Fruit fly (Drosophila melanogaster) whole organism, prepupa: Measurements from ENCODE around the gene Naprt.
A peak's percentile ranks its signal among the peaks of the same experiment; 100 is the strongest.

Experiments
- Blimp-1 ChIP-seq: fragments of 200-800 bp; sonication (Bioruptor generic); optimal IDR thresholded peaks from 3 replicates; lab custom pipeline; 2017; ENCODE audit warnings: missing biosample characterization, missing genetic modification characterization, mild to moderate bottlenecking, moderate library complexity, missing genetic modification reagents
- CG15336 ChIP-seq: fragments of 200-800 bp; sonication (Bioruptor generic); IDR thresholded peaks from 2 replicates; pipeline ENCODE4 v1.3.6; 2022; ENCODE audit warnings: missing biosample characterization, missing genetic modification characterization
- CG16779 ChIP-seq: fragments of 200-800 bp; sonication (Bioruptor generic); optimal IDR thresholded peaks from 3 replicates; lab custom pipeline; 2017; ENCODE audit warnings: missing biosample characterization, mild to moderate bottlenecking, missing genetic modification characterization
- CG31627 ChIP-seq: fragments of 200-800 bp; sonication (Bioruptor generic); optimal IDR thresholded peaks from 3 replicates; lab custom pipeline; 2016; ENCODE audit warnings: missing biosample characterization, missing genetic modification characterization
- CG32006 ChIP-seq: fragments of 200-800 bp; sonication (Bioruptor generic); optimal IDR thresholded peaks from 3 replicates; lab custom pipeline; 2017; ENCODE audit warnings: missing biosample characterization, mild to moderate bottlenecking, missing genetic modification characterization
- CG3919 ChIP-seq: fragments of 200-800 bp; sonication (Bioruptor generic); optimal IDR thresholded peaks from 3 replicates; lab custom pipeline; 2016; ENCODE audit warnings: missing biosample characterization, missing genetic modification characterization
- CG4318 ChIP-seq: fragments of 200-800 bp; sonication (Bioruptor generic); optimal IDR thresholded peaks from 3 replicates; lab custom pipeline; 2017; ENCODE audit warnings: missing biosample characterization, mild to moderate bottlenecking, missing genetic modification characterization
- CG6163 ChIP-seq: fragments of 200-800 bp; sonication (Bioruptor generic); IDR thresholded peaks from 3 replicates; pipeline ENCODE4 v1.3.6; 2022; ENCODE audit warnings: missing biosample characterization, missing genetic modification characterization
- CG6792 ChIP-seq: fragments of 200-800 bp; sonication (Bioruptor generic); optimal IDR thresholded peaks from 3 replicates; lab custom pipeline; 2016; ENCODE audit warnings: missing biosample characterization, missing genetic modification characterization
- CG6808 ChIP-seq: fragments of 200-800 bp; sonication (Bioruptor generic); optimal IDR thresholded peaks from 3 replicates; lab custom pipeline; 2017; ENCODE audit warnings: missing biosample characterization, missing genetic modification characterization, mild to moderate bottlenecking, moderate library complexity, missing genetic modification reagents
- CG6854 ChIP-seq: fragments of 200-800 bp; sonication (Bioruptor generic); optimal IDR thresholded peaks from 2 replicates; lab custom pipeline; 2017; ENCODE audit warnings: missing biosample characterization, mild to moderate bottlenecking, missing genetic modification characterization
- CG7368 ChIP-seq: fragments of 200-800 bp; sonication (Bioruptor generic); optimal IDR thresholded peaks from 3 replicates; lab custom pipeline; 2016; ENCODE audit warnings: missing biosample characterization, missing genetic modification characterization
- CG8119 ChIP-seq: fragments of 200-800 bp; sonication (Bioruptor generic); IDR thresholded peaks from 3 replicates; pipeline ENCODE4 v1.3.6; 2022; ENCODE audit warnings: missing biosample characterization, missing genetic modification characterization
- CG8319 ChIP-seq: fragments of 200-800 bp; sonication (Bioruptor generic); optimal IDR thresholded peaks from 3 replicates; lab custom pipeline; 2016; ENCODE audit warnings: missing biosample characterization, missing genetic modification characterization
- Eip78C ChIP-seq: fragments of 200-800 bp; sonication (Bioruptor generic); peaks from one replicate; lab custom pipeline; 2016; ENCODE audit warnings: missing biosample characterization, missing genetic modification characterization
- Eip93F ChIP-seq: fragments of 200-800 bp; sonication (Bioruptor generic); optimal IDR thresholded peaks from 2 replicates; lab custom pipeline; 2016; ENCODE audit warnings: missing biosample characterization, mild to moderate bottlenecking, missing genetic modification characterization
- Ets21C ChIP-seq: fragments of 200-800 bp; sonication (Bioruptor generic); optimal IDR thresholded peaks from 3 replicates; lab custom pipeline; 2016; ENCODE audit warnings: missing biosample characterization, missing genetic modification characterization
- Hr38 ChIP-seq: sonication (Bioruptor generic); optimal IDR thresholded peaks from 2 replicates; lab custom pipeline; 2016; ENCODE audit warnings: missing biosample characterization, missing genetic modification characterization
- Hr39 ChIP-seq: fragments of 200-800 bp; sonication (Bioruptor generic); optimal IDR thresholded peaks from 2 replicates; lab custom pipeline; 2016; ENCODE audit warnings: missing biosample characterization, missing genetic modification characterization
- Lpt ChIP-seq: fragments of 200-800 bp; sonication (Bioruptor generic); optimal IDR thresholded peaks from 3 replicates; lab custom pipeline; 2016; ENCODE audit warnings: missing biosample characterization, missing genetic modification characterization
- Met ChIP-seq: fragments of 200-800 bp; sonication (Bioruptor generic); optimal IDR thresholded peaks from 3 replicates; lab custom pipeline; 2016; ENCODE audit warnings: missing biosample characterization, missing genetic modification characterization
- OdsH ChIP-seq: fragments of 200-800 bp; sonication (Bioruptor generic); optimal IDR thresholded peaks from 3 replicates; lab custom pipeline; 2016; ENCODE audit warnings: missing biosample characterization, missing genetic modification characterization
- Sox102F ChIP-seq: fragments of 200-800 bp; sonication (Bioruptor generic); optimal IDR thresholded peaks from 2 replicates; lab custom pipeline; 2016; ENCODE audit warnings: missing biosample characterization, mild to moderate bottlenecking, missing genetic modification characterization
- Sox15 ChIP-seq: fragments of 200-800 bp; sonication (Bioruptor generic); optimal IDR thresholded peaks from 3 replicates; lab custom pipeline; 2016; ENCODE audit warnings: missing biosample characterization, missing genetic modification characterization
- achi ChIP-seq: fragments of 200-800 bp; sonication (Bioruptor generic); optimal IDR thresholded peaks from 3 replicates; lab custom pipeline; 2016; ENCODE audit warnings: missing biosample characterization, missing genetic modification characterization
- acj6 ChIP-seq: fragments of 200-800 bp; sonication (Bioruptor generic); optimal IDR thresholded peaks from 3 replicates; lab custom pipeline; 2016; ENCODE audit warnings: missing biosample characterization, missing genetic modification characterization
- cyc ChIP-seq: fragments of 200-800 bp; sonication (Bioruptor generic); optimal IDR thresholded peaks from 3 replicates; lab custom pipeline; 2016; ENCODE audit warnings: missing biosample characterization, missing genetic modification characterization
- dac ChIP-seq: fragments of 200-800 bp; sonication (Bioruptor generic); optimal IDR thresholded peaks from 2 replicates; lab custom pipeline; 2017; ENCODE audit warnings: missing biosample characterization, mild to moderate bottlenecking, missing genetic modification characterization
- dsx ChIP-seq: fragments of 200-800 bp; optimal IDR thresholded peaks from 3 replicates; lab custom pipeline; 2019; ENCODE audit warnings: missing biosample characterization, mild to moderate bottlenecking, missing genetic modification characterization, moderate library complexity; ENCODE audit not compliant: poor library complexity, severe bottlenecking
- eg ChIP-seq: fragments of 200-800 bp; sonication (Bioruptor generic); IDR thresholded peaks from 3 replicates; pipeline ENCODE4 v1.3.6; 2022; ENCODE audit warnings: missing biosample characterization, missing genetic modification characterization
- esn ChIP-seq: fragments of 200-800 bp; sonication (Bioruptor generic); optimal IDR thresholded peaks from 2 replicates; lab custom pipeline; 2016; ENCODE audit warnings: missing biosample characterization, mild to moderate bottlenecking, missing genetic modification characterization, moderate library complexity
- fd59A ChIP-seq: fragments of 200-800 bp; sonication (Bioruptor generic); optimal IDR thresholded peaks from 2 replicates; lab custom pipeline; 2017; ENCODE audit warnings: missing biosample characterization, mild to moderate bottlenecking, missing genetic modification characterization, missing genetic modification reagents
- fd85E ChIP-seq: fragments of 200-800 bp; sonication (Bioruptor generic); optimal IDR thresholded peaks from 3 replicates; lab custom pipeline; 2016; ENCODE audit warnings: missing biosample characterization, missing genetic modification characterization
- fkh ChIP-seq: fragments of 200-800 bp; sonication (Bioruptor generic); optimal IDR thresholded peaks from 3 replicates; lab custom pipeline; 2017; ENCODE audit warnings: missing biosample characterization, mild to moderate bottlenecking, missing genetic modification characterization, moderate library complexity
- net ChIP-seq: fragments of 200-800 bp; sonication (Bioruptor generic); optimal IDR thresholded peaks from 3 replicates; lab custom pipeline; 2016; ENCODE audit warnings: missing biosample characterization, missing genetic modification characterization
- pdm3 ChIP-seq: fragments of 200-800 bp; sonication (Bioruptor generic); optimal IDR thresholded peaks from 3 replicates; lab custom pipeline; 2016; ENCODE audit warnings: missing biosample characterization, missing genetic modification characterization
- salr ChIP-seq, 2 experiments: fragments of 200-800 bp; sonication (Bioruptor generic); optimal IDR thresholded peaks; 3 replicates each; lab custom pipeline; 2016 to 2018; ENCODE audit warnings: missing biosample characterization in 2 of 2, missing genetic modification characterization in 2 of 2, mild to moderate bottlenecking in 1 of 2
- ss ChIP-seq, 2 experiments: fragments of 200-800 bp; sonication (Bioruptor generic); optimal IDR thresholded peaks; 2 replicates in 1 of 2; 3 replicates in 1 of 2; lab custom pipeline; 2017 to 2018; ENCODE audit warnings: mild to moderate bottlenecking in 2 of 2, missing biosample characterization in 2 of 2, missing genetic modification characterization in 2 of 2, moderate library complexity in 1 of 2
- topi ChIP-seq: fragments of 200-800 bp; sonication (Bioruptor generic); optimal IDR thresholded peaks from 3 replicates; lab custom pipeline; 2016; ENCODE audit warnings: missing biosample characterization, missing genetic modification characterization

The Naprt gene

DNA sequence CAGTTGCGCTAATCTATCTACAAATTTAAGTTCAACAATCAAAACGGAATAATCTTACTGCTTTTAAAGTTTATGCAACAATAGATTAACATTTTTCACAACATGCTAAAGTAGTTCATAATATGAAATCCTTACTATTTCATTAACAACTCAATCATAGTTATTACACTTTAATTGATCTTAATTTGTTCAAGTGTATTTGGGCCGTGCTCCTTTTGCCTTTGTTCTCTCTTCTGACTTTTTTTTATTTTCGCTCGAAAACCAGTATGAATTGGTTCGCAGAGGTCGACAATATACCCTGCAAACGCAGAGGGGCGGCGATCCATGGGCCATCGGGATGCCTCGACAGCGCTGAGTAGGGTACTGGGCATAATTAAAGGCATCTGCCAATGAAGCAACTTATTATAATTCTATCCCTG is 13.5 kb upstream of the Naprt start (continued):
- TF ChIP-seq fkh (GFP tag; lab: Kevin White, UChicago) (no peak), CG8119 (GFP tag; lab: Robert Waterston, UW) (0 out of 3 replicates have a peak, but pooled peaks have one; percentile 18), CG32006 (GFP tag; lab: Kevin White, UChicago) (no peak), dac (GFP tag; lab: Kevin White, UChicago) (no peak), OdsH (GFP tag; lab: Kevin White, UChicago) (no peak)
- TF ChIP-seq, all 60 proteins: peak for 39

DNA sequence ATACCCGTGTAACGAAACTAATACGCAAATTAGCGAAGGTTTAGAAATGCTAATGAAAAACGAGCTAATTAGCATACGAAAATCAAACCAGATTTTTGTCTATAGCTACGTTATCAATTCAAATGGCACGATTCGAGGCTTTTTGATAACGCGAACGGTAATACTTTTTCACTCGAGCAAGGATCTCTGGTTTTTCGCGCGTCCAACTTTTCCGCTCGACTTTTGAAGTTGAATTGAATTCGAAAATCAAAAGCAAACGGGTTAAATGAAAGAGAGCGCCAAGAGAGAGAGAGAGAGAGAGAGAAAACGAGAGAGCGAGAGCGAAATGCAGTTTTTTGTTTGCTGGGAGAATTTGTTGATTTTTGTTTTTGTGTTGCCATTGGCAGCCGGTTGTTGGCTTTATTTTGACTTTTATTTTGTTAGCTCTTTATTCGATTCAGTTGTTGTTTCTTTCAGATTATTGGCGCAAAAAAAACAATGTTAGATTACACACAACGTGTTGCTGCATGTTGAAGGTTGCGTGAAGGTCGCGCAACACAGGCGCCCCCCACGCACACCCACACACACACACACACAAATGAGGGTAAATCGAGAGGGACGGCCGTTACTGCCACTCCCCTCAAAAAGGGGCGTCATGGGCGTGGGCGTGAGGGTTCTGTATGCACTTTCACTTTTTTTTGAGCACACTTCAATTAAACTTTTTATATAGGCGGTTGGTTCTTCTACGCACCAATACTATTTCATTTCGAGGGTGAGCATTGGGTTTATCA is 543 bp downstream of the Naprt start:
- peak; percentile 70 for TF ChIP-seq fkh (GFP tag; lab: Kevin White, UChicago)
- TF ChIP-seq cyc, result peak; percentile 19
- no peak for TF ChIP-seq fd59A
- TF ChIP-seq dac (GFP tag; lab: Kevin White, UChicago), result no peak
- no peak for TF ChIP-seq achi (GFP tag; lab: Kevin White, UChicago)
- peak; percentile 48 for TF ChIP-seq CG31627
- TF ChIP-seq ss (GFP tag; optimal IDR thresholded peaks at IDR 0.05; lab: Kevin White, UChicago), result no peak
- no peak for TF ChIP-seq Met (GFP tag; lab: Kevin White, UChicago)
- TF ChIP-seq Hr39, result no peak
- peak; percentile 28; the same call in 1 of the 3 replicates for TF ChIP-seq CG8119 (GFP tag; lab: Robert Waterston, UW)
- peak; percentile 58 for TF ChIP-seq CG3919 (GFP tag; lab: Kevin White, UChicago)
- TF ChIP-seq Eip93F (GFP tag; lab: Kevin White, UChicago), result no peak
- no peak for TF ChIP-seq salr (GFP tag; optimal IDR thresholded peaks at IDR 0.05; lab: Kevin White, UChicago)
- peak; percentile 34 for TF ChIP-seq Sox102F (GFP tag; lab: Kevin White, UChicago)
- TF ChIP-seq CG6792 (GFP tag; lab: Kevin White, UChicago), result peak; percentile 45
- peak; percentile 59 for TF ChIP-seq Eip78C (GFP tag; lab: Kevin White, UChicago)
- TF ChIP-seq OdsH (GFP tag; lab: Kevin White, UChicago), result no peak
- no peak for TF ChIP-seq CG8319 (GFP tag; lab: Kevin White, UChicago)
- no peak for TF ChIP-seq CG7368 (GFP tag; lab: Kevin White, UChicago)
- no peak for TF ChIP-seq Sox15 (GFP tag; lab: Kevin White, UChicago)
- TF ChIP-seq Blimp-1, result peak; percentile 94
- peak; percentile 63 for TF ChIP-seq CG6854 (GFP tag; lab: Kevin White, UChicago)
- no peak for TF ChIP-seq net
- no peak for TF ChIP-seq Ets21C (GFP tag; lab: Kevin White, UChicago)
- peak; percentile 42 for TF ChIP-seq topi (GFP tag; lab: Kevin White, UChicago)
- TF ChIP-seq pdm3 (GFP tag; lab: Kevin White, UChicago), result no peak
- peak; percentile 30; the same call in 1 of the 3 replicates for TF ChIP-seq CG6163 (GFP tag; lab: Robert Waterston, UW)
- TF ChIP-seq esn (GFP tag; lab: Kevin White, UChicago), result peak; percentile 63
- TF ChIP-seq CG4318 (GFP tag; lab: Kevin White, UChicago), result no peak
- peak; percentile 43; the same call in 1 of the 2 replicates for TF ChIP-seq CG15336 (GFP tag; lab: Robert Waterston, UW)
- no peak for TF ChIP-seq CG6808 (GFP tag; lab: Kevin White, UChicago)
- TF ChIP-seq Lpt (GFP tag; lab: Kevin White, UChicago), result no peak
- TF ChIP-seq fd85E (GFP tag; lab: Kevin White, UChicago), result no peak
- TF ChIP-seq Hr38, result no peak
- TF ChIP-seq eg (GFP tag; lab: Robert Waterston, UW), result peak; percentile 11; the same call in 1 of the 3 replicates
- TF ChIP-seq acj6 (GFP tag; lab: Kevin White, UChicago), result no peak
- no peak for TF ChIP-seq CG16779
- no peak for TF ChIP-seq dsx (GFP tag; lab: Kevin White, UChicago)
